Worm (Caenorhabditis elegans) whole organism, early embryonic: Measurements from ENCODE around the gene cyp-33C12.

ENCODE experiments used
- B0310.2 ChIP-seq: sonication (generic microtip); optimal IDR thresholded peaks from 2 replicates; lab custom pipeline; 2016; ENCODE audit warnings: mild to moderate bottlenecking, missing genetic modification characterization, missing compliant biosample characterization
- F13C5.2 ChIP-seq: sonication (generic microtip); optimal IDR thresholded peaks from 2 replicates; lab custom pipeline; 2017; ENCODE audit warnings: mild to moderate bottlenecking, missing genetic modification characterization, inconsistent platforms, missing compliant biosample characterization
- aly-1 ChIP-seq: sonication (generic microtip); optimal IDR thresholded peaks from 2 replicates; lab custom pipeline; 2016; ENCODE audit warnings: missing genetic modification characterization, missing compliant biosample characterization
- ama-1 ChIP-seq: fragments of 150-350 bp; optimal IDR thresholded peaks from 2 replicates; lab custom pipeline; 2014
- ceh-13 ChIP-seq: fragments of 200-800 bp; sonication (Bioruptor generic); optimal IDR thresholded peaks from 2 replicates; lab custom pipeline; 2018; ENCODE audit warnings: mild to moderate bottlenecking, missing genetic modification characterization, missing compliant biosample characterization
- ceh-36 ChIP-seq: sonication (generic microtip); optimal IDR thresholded peaks from 2 replicates; lab custom pipeline; 2016; ENCODE audit warnings: missing genetic modification characterization, inconsistent platforms, missing compliant biosample characterization
- ets-7 ChIP-seq: sonication (generic microtip); optimal IDR thresholded peaks from 2 replicates; lab custom pipeline; 2016; ENCODE audit warnings: missing genotype, missing genetic modification characterization, missing compliant biosample characterization
- flt-1 ChIP-seq: fragments of 200-800 bp; sonication (Bioruptor generic); IDR thresholded peaks from 2 replicates; pipeline ENCODE4 v1.3.6; 2022; ENCODE audit warnings: missing genetic modification characterization, missing compliant biosample characterization
- hmbx-1 ChIP-seq: sonication (generic microtip); optimal IDR thresholded peaks from 2 replicates; lab custom pipeline; 2016; ENCODE audit warnings: mild to moderate bottlenecking, missing genetic modification characterization, missing compliant biosample characterization
- hmg-4 ChIP-seq: fragments of 200-800 bp; sonication (Bioruptor generic); optimal IDR thresholded peaks from 2 replicates; lab custom pipeline; 2018; ENCODE audit warnings: mild to moderate bottlenecking, missing genetic modification characterization, missing compliant biosample characterization
- hnd-1 ChIP-seq: sonication (generic microtip); optimal IDR thresholded peaks from 2 replicates; lab custom pipeline; 2016; ENCODE audit warnings: missing genetic modification characterization, missing compliant biosample characterization
- pes-1 ChIP-seq: fragments of 200-800 bp; sonication (Bioruptor generic); IDR thresholded peaks from 2 replicates; pipeline ENCODE4 v1.3.6; 2022; ENCODE audit warnings: missing genetic modification reagents, missing genetic modification characterization, missing compliant biosample characterization
- scrt-1 ChIP-seq: fragments of 200-800 bp; sonication (Bioruptor generic); IDR thresholded peaks from 2 replicates; pipeline ENCODE4 v1.3.6; 2022; ENCODE audit warnings: missing genetic modification characterization, missing compliant biosample characterization
- sea-1 ChIP-seq: fragments of 200-800 bp; sonication (Bioruptor generic); conservative IDR thresholded peaks from 2 replicates; pipeline ENCODE4 v1.3.6; 2022; ENCODE audit warnings: missing genetic modification characterization, missing compliant biosample characterization
- tbx-11 ChIP-seq: fragments of 200-800 bp; sonication (Bioruptor generic); IDR thresholded peaks from 2 replicates; pipeline ENCODE4 v1.3.6; 2022; ENCODE audit warnings: missing genetic modification characterization, missing compliant biosample characterization
- tbx-37 ChIP-seq: fragments of 200-800 bp; sonication (Bioruptor generic); conservative IDR thresholded peaks from 2 replicates; pipeline ENCODE4 v1.3.6; 2022; ENCODE audit warnings: missing genetic modification reagents, missing genetic modification characterization, missing compliant biosample characterization
- tra-4 ChIP-seq: sonication (generic microtip); optimal IDR thresholded peaks from 2 replicates; lab custom pipeline; 2017; ENCODE audit warnings: missing genetic modification characterization, missing compliant biosample characterization

Gene cyp-33C12

ce11 chrV:2183162-2183561 is 21.0 kb downstream of the cyp-33C12 start, which contains the start of gene cyp-33C2:
cyp-33C2 (plus strand) TSS chrV:2183488.
- TF ChIP-seq hmg-4 (GFP tag; lab: Kevin White, UChicago) = no peak
- TF ChIP-seq B0310.2 (tag; lab: Kevin White, UChicago) = no peak
- TF ChIP-seq scrt-1 (GFP tag; lab: Robert Waterston, UW) = no peak
- TF ChIP-seq ceh-13 = no peak
- no peak for TF ChIP-seq hnd-1
- no peak for TF ChIP-seq ceh-36 (tag; lab: Kevin White, UChicago)
- TF ChIP-seq F13C5.2 (tag; lab: Kevin White, UChicago) = no peak
- no peak for TF ChIP-seq tbx-37 (GFP tag; lab: Robert Waterston, UW)
- no peak for TF ChIP-seq ama-1 (lab: Kevin White, UChicago)

ce11 chrV:2181738-2182137 is 22.5 kb downstream of the cyp-33C12 start, which contains the start of gene srbc-16:
srbc-16 (plus strand) TSS chrV:2182038.
- TF ChIP-seq tra-4 (no peak), hnd-1 (no peak), B0310.2 (tag; lab: Kevin White, UChicago) (no peak), ceh-36 (tag; lab: Kevin White, UChicago) (no peak), ama-1 (lab: Kevin White, UChicago) (no peak), ets-7 (no peak), tbx-37 (GFP tag; lab: Robert Waterston, UW) (no peak), scrt-1 (GFP tag; lab: Robert Waterston, UW) (no peak), sea-1 (GFP tag; lab: Robert Waterston, UW) (no peak), aly-1 (no peak), hmg-4 (GFP tag; lab: Kevin White, UChicago) (no peak), pes-1 (GFP tag; lab: Robert Waterston, UW) (no peak), hmbx-1 (tag; lab: Kevin White, UChicago) (no peak), ceh-13 (no peak)

ce11 chrV:2179214-2179613 is 25.0 kb downstream of the cyp-33C12 start, which contains the start of gene cyp-33C1:
cyp-33C1 (plus strand) TSS chrV:2179514.
- no peak for TF ChIP-seq scrt-1 (GFP tag; lab: Robert Waterston, UW)
- TF ChIP-seq hmbx-1 (tag; lab: Kevin White, UChicago) = no peak
- TF ChIP-seq ama-1 (lab: Kevin White, UChicago) = no peak
- no peak for TF ChIP-seq ceh-36 (tag; lab: Kevin White, UChicago)
- no peak for TF ChIP-seq hmg-4 (GFP tag; lab: Kevin White, UChicago)
- no peak for TF ChIP-seq pes-1 (GFP tag; lab: Robert Waterston, UW)
- no peak for TF ChIP-seq ets-7
- TF ChIP-seq tra-4 = no peak
- TF ChIP-seq F13C5.2 (tag; lab: Kevin White, UChicago) = no peak
- no peak for TF ChIP-seq ceh-13
- no peak for TF ChIP-seq hnd-1
- TF ChIP-seq B0310.2 (tag; lab: Kevin White, UChicago) = no peak

- TF ChIP-seq scrt-1 (GFP tag; lab: Robert Waterston, UW) (no peak), hmg-4 (GFP tag; lab: Kevin White, UChicago) (no peak), hmbx-1 (tag; lab: Kevin White, UChicago) (no peak), aly-1 (no peak), ceh-13 (no peak), hnd-1 (no peak), sea-1 (GFP tag; lab: Robert Waterston, UW) (no peak), ceh-36 (tag; lab: Kevin White, UChicago) (no peak), ets-7 (no peak), F13C5.2 (tag; lab: Kevin White, UChicago) (no peak), tbx-37 (GFP tag; lab: Robert Waterston, UW) (no peak), B0310.2 (tag; lab: Kevin White, UChicago) (no peak)
These were observed 26.9 kb downstream of the cyp-33C12 start, which contains the start of gene srbc-17 for ce11 chrV:2177307-2177764. srbc-17 (plus strand) TSS chrV:2177714.

ce11 chrV:2175242-2175641 is 29.0 kb downstream of the cyp-33C12 start, which contains the start of gene C45H4.18:
C45H4.18 (plus strand) TSS chrV:2175542.
- TF ChIP-seq ets-7 = no peak
- no peak for TF ChIP-seq F13C5.2 (tag; lab: Kevin White, UChicago)
- TF ChIP-seq scrt-1 (GFP tag; lab: Robert Waterston, UW) = no peak
- TF ChIP-seq aly-1 = no peak
- TF ChIP-seq pes-1 (GFP tag; lab: Robert Waterston, UW) = no peak
- no peak for TF ChIP-seq hmg-4 (GFP tag; lab: Kevin White, UChicago)
- no peak for TF ChIP-seq ceh-36 (tag; lab: Kevin White, UChicago)
- no peak for TF ChIP-seq B0310.2 (tag; lab: Kevin White, UChicago)
- no peak for TF ChIP-seq sea-1 (GFP tag; lab: Robert Waterston, UW)
- TF ChIP-seq ama-1 (lab: Kevin White, UChicago) = no peak
- TF ChIP-seq tbx-37 (GFP tag; lab: Robert Waterston, UW) = no peak
- no peak for TF ChIP-seq hnd-1
- TF ChIP-seq flt-1 = no peak
- no peak for TF ChIP-seq tra-4
- no peak for TF ChIP-seq tbx-11 (GFP tag; lab: Robert Waterston, UW)
- no peak for TF ChIP-seq ceh-13
- TF ChIP-seq hmbx-1 (tag; lab: Kevin White, UChicago) = no peak

ce11 chrV:2174465-2174864 is 29.7 kb downstream of the cyp-33C12 start:
- no peak for TF ChIP-seq pes-1 (GFP tag; lab: Robert Waterston, UW)
- TF ChIP-seq ceh-36 (tag; lab: Kevin White, UChicago) = no peak
- no peak for TF ChIP-seq hmg-4 (GFP tag; lab: Kevin White, UChicago)
- no peak for TF ChIP-seq scrt-1 (GFP tag; lab: Robert Waterston, UW)
- TF ChIP-seq tra-4 = no peak
- TF ChIP-seq tbx-37 (GFP tag; lab: Robert Waterston, UW) = no peak
- no peak for TF ChIP-seq hmbx-1 (tag; lab: Kevin White, UChicago)
- TF ChIP-seq F13C5.2 (tag; lab: Kevin White, UChicago) = no peak
- no peak for TF ChIP-seq aly-1
- TF ChIP-seq sea-1 (GFP tag; lab: Robert Waterston, UW) = no peak
- TF ChIP-seq B0310.2 (tag; lab: Kevin White, UChicago) = no peak
- TF ChIP-seq hnd-1 = no peak

- TF ChIP-seq scrt-1 (GFP tag; lab: Robert Waterston, UW) (no peak), pes-1 (GFP tag; lab: Robert Waterston, UW) (no peak), ets-7 (no peak)
These were observed 37.5 kb downstream of the cyp-33C12 start, which contains the start of gene srbc-19 for ce11 chrV:2166679-2167078. srbc-19 (minus strand) TSS chrV:2166779.
